Worm (Caenorhabditis elegans) whole organism, early embryonic: ENCODE data around the gene fbxc-32.

ENCODE experiments used
- B0310.2 ChIP-seq: sonication (generic microtip); optimal IDR thresholded peaks from 2 replicates; lab custom pipeline; 2016; ENCODE audit warnings: mild to moderate bottlenecking, missing genetic modification characterization, missing compliant biosample characterization
- F13C5.2 ChIP-seq: sonication (generic microtip); optimal IDR thresholded peaks from 2 replicates; lab custom pipeline; 2017; ENCODE audit warnings: mild to moderate bottlenecking, missing genetic modification characterization, inconsistent platforms, missing compliant biosample characterization
- aly-1 ChIP-seq: sonication (generic microtip); optimal IDR thresholded peaks from 2 replicates; lab custom pipeline; 2016; ENCODE audit warnings: missing genetic modification characterization, missing compliant biosample characterization
- ama-1 ChIP-seq: fragments of 150-350 bp; optimal IDR thresholded peaks from 2 replicates; lab custom pipeline; 2014
- ceh-13 ChIP-seq: fragments of 200-800 bp; sonication (Bioruptor generic); optimal IDR thresholded peaks from 2 replicates; lab custom pipeline; 2018; ENCODE audit warnings: mild to moderate bottlenecking, missing genetic modification characterization, missing compliant biosample characterization
- ceh-36 ChIP-seq: sonication (generic microtip); optimal IDR thresholded peaks from 2 replicates; lab custom pipeline; 2016; ENCODE audit warnings: missing genetic modification characterization, inconsistent platforms, missing compliant biosample characterization
- ets-7 ChIP-seq: sonication (generic microtip); optimal IDR thresholded peaks from 2 replicates; lab custom pipeline; 2016; ENCODE audit warnings: missing genotype, missing genetic modification characterization, missing compliant biosample characterization
- flt-1 ChIP-seq: fragments of 200-800 bp; sonication (Bioruptor generic); IDR thresholded peaks from 2 replicates; pipeline ENCODE4 v1.3.6; 2022; ENCODE audit warnings: missing genetic modification characterization, missing compliant biosample characterization
- hmbx-1 ChIP-seq: sonication (generic microtip); optimal IDR thresholded peaks from 2 replicates; lab custom pipeline; 2016; ENCODE audit warnings: mild to moderate bottlenecking, missing genetic modification characterization, missing compliant biosample characterization
- hmg-4 ChIP-seq: fragments of 200-800 bp; sonication (Bioruptor generic); optimal IDR thresholded peaks from 2 replicates; lab custom pipeline; 2018; ENCODE audit warnings: mild to moderate bottlenecking, missing genetic modification characterization, missing compliant biosample characterization
- hnd-1 ChIP-seq: sonication (generic microtip); optimal IDR thresholded peaks from 2 replicates; lab custom pipeline; 2016; ENCODE audit warnings: missing genetic modification characterization, missing compliant biosample characterization
- pes-1 ChIP-seq: fragments of 200-800 bp; sonication (Bioruptor generic); IDR thresholded peaks from 2 replicates; pipeline ENCODE4 v1.3.6; 2022; ENCODE audit warnings: missing genetic modification reagents, missing genetic modification characterization, missing compliant biosample characterization
- scrt-1 ChIP-seq: fragments of 200-800 bp; sonication (Bioruptor generic); IDR thresholded peaks from 2 replicates; pipeline ENCODE4 v1.3.6; 2022; ENCODE audit warnings: missing genetic modification characterization, missing compliant biosample characterization
- sea-1 ChIP-seq: fragments of 200-800 bp; sonication (Bioruptor generic); conservative IDR thresholded peaks from 2 replicates; pipeline ENCODE4 v1.3.6; 2022; ENCODE audit warnings: missing genetic modification characterization, missing compliant biosample characterization
- tbx-11 ChIP-seq: fragments of 200-800 bp; sonication (Bioruptor generic); IDR thresholded peaks from 2 replicates; pipeline ENCODE4 v1.3.6; 2022; ENCODE audit warnings: missing genetic modification characterization, missing compliant biosample characterization
- tbx-37 ChIP-seq: fragments of 200-800 bp; sonication (Bioruptor generic); conservative IDR thresholded peaks from 2 replicates; pipeline ENCODE4 v1.3.6; 2022; ENCODE audit warnings: missing genetic modification reagents, missing genetic modification characterization, missing compliant biosample characterization
- tra-4 ChIP-seq: sonication (generic microtip); optimal IDR thresholded peaks from 2 replicates; lab custom pipeline; 2017; ENCODE audit warnings: missing genetic modification characterization, missing compliant biosample characterization

Gene fbxc-32

ce11 chrII:922778-923177 is 25.2 kb downstream of the fbxc-32 start:
- no peak for TF ChIP-seq tbx-11 (GFP tag; lab: Robert Waterston, UW)
- no peak for TF ChIP-seq pes-1 (GFP tag; lab: Robert Waterston, UW)
- no peak for TF ChIP-seq ama-1 (lab: Kevin White, UChicago)
- no peak for TF ChIP-seq F13C5.2

ce11 chrII:920326-920725 is 27.7 kb downstream of the fbxc-32 start:
- TF ChIP-seq hmg-4 (GFP tag; lab: Kevin White, UChicago) (no peak), sea-1 (no peak), pes-1 (GFP tag; lab: Robert Waterston, UW) (no peak), tbx-11 (GFP tag; lab: Robert Waterston, UW) (no peak), aly-1 (tag; lab: Kevin White, UChicago) (no peak), tra-4 (tag; lab: Kevin White, UChicago) (no peak), flt-1 (GFP tag; lab: Robert Waterston, UW) (no peak), F13C5.2 (no peak), ets-7 (tag; lab: Kevin White, UChicago) (no peak), tbx-37 (GFP tag; lab: Robert Waterston, UW) (no peak)

ce11 chrII:917324-917723 is 30.7 kb downstream of the fbxc-32 start, which contains the start of gene fbxc-30:
fbxc-30 (plus strand) TSS chrII:917624.
- TF ChIP-seq pes-1 (GFP tag; lab: Robert Waterston, UW) (no peak), scrt-1 (GFP tag; lab: Robert Waterston, UW) (no peak), B0310.2 (tag; lab: Kevin White, UChicago) (no peak), tbx-37 (GFP tag; lab: Robert Waterston, UW) (no peak), hmbx-1 (no peak), F13C5.2 (no peak), aly-1 (tag; lab: Kevin White, UChicago) (no peak), hnd-1 (tag; lab: Kevin White, UChicago) (no peak), ama-1 (lab: Kevin White, UChicago) (no peak), sea-1 (no peak), ceh-13 (GFP tag; lab: Kevin White, UChicago) (no peak), hmg-4 (GFP tag; lab: Kevin White, UChicago) (no peak)

- TF ChIP-seq aly-1 (tag; lab: Kevin White, UChicago): no peak
- TF ChIP-seq pes-1 (GFP tag; lab: Robert Waterston, UW): no peak
- no peak for TF ChIP-seq tbx-11 (GFP tag; lab: Robert Waterston, UW)
- no peak for TF ChIP-seq sea-1
- TF ChIP-seq ets-7 (tag; lab: Kevin White, UChicago): no peak
- no peak for TF ChIP-seq ceh-13 (GFP tag; lab: Kevin White, UChicago)
- TF ChIP-seq hmbx-1: no peak
- no peak for TF ChIP-seq F13C5.2
- no peak for TF ChIP-seq scrt-1 (GFP tag; lab: Robert Waterston, UW)
- TF ChIP-seq ama-1 (lab: Kevin White, UChicago): no peak
- TF ChIP-seq hmg-4 (GFP tag; lab: Kevin White, UChicago): no peak
- no peak for TF ChIP-seq B0310.2 (tag; lab: Kevin White, UChicago)
- TF ChIP-seq flt-1 (GFP tag; lab: Robert Waterston, UW): no peak
- no peak for TF ChIP-seq tbx-37 (GFP tag; lab: Robert Waterston, UW)
- TF ChIP-seq tra-4 (tag; lab: Kevin White, UChicago): no peak
These were observed 32.2 kb downstream of the fbxc-32 start, which contains the start of gene fbxc-29 for ce11 chrII:915780-916179. fbxc-29 (plus strand) TSS chrII:916080.

ce11 chrII:915206-915605 is 32.8 kb downstream of the fbxc-32 start:
- TF ChIP-seq scrt-1 (GFP tag; lab: Robert Waterston, UW) (no peak), ceh-13 (GFP tag; lab: Kevin White, UChicago) (no peak), pes-1 (GFP tag; lab: Robert Waterston, UW) (no peak), sea-1 (no peak), tra-4 (tag; lab: Kevin White, UChicago) (no peak), hmg-4 (GFP tag; lab: Kevin White, UChicago) (no peak), ama-1 (lab: Kevin White, UChicago) (no peak)

- TF ChIP-seq tbx-11 (GFP tag; lab: Robert Waterston, UW) (no peak), sea-1 (no peak), B0310.2 (tag; lab: Kevin White, UChicago) (no peak), flt-1 (GFP tag; lab: Robert Waterston, UW) (no peak), pes-1 (GFP tag; lab: Robert Waterston, UW) (no peak), ets-7 (tag; lab: Kevin White, UChicago) (no peak)
These were observed 34.7 kb downstream of the fbxc-32 start, which contains the start of gene fbxc-33 for ce11 chrII:913222-913722. fbxc-33 (plus strand) TSS chrII:913672.

ce11 chrII:911680-912079 is 36.3 kb downstream of the fbxc-32 start, which contains the start of gene fbxc-31:
fbxc-31 (plus strand) TSS chrII:911980.
- TF ChIP-seq hmbx-1 (no peak), ceh-13 (GFP tag; lab: Kevin White, UChicago) (no peak), tra-4 (tag; lab: Kevin White, UChicago) (no peak), F13C5.2 (no peak), scrt-1 (GFP tag; lab: Robert Waterston, UW) (no peak), ama-1 (lab: Kevin White, UChicago) (no peak), ets-7 (tag; lab: Kevin White, UChicago) (no peak), flt-1 (GFP tag; lab: Robert Waterston, UW) (no peak), sea-1 (no peak), tbx-37 (GFP tag; lab: Robert Waterston, UW) (no peak), hnd-1 (tag; lab: Kevin White, UChicago) (no peak), hmg-4 (GFP tag; lab: Kevin White, UChicago) (no peak)

- no peak for TF ChIP-seq sea-1
- no peak for TF ChIP-seq hmbx-1
- TF ChIP-seq pes-1 (GFP tag; lab: Robert Waterston, UW): no peak
- no peak for TF ChIP-seq ama-1 (lab: Kevin White, UChicago)
- no peak for TF ChIP-seq tbx-11 (GFP tag; lab: Robert Waterston, UW)
- TF ChIP-seq tbx-37 (GFP tag; lab: Robert Waterston, UW): no peak
- no peak for TF ChIP-seq ceh-13 (GFP tag; lab: Kevin White, UChicago)
- TF ChIP-seq hnd-1 (tag; lab: Kevin White, UChicago): no peak
- TF ChIP-seq ceh-36 (tag; lab: Kevin White, UChicago): no peak
- TF ChIP-seq ets-7 (tag; lab: Kevin White, UChicago): no peak
- no peak for TF ChIP-seq flt-1 (GFP tag; lab: Robert Waterston, UW)
- TF ChIP-seq tra-4 (tag; lab: Kevin White, UChicago): no peak
- TF ChIP-seq hmg-4 (GFP tag; lab: Kevin White, UChicago): no peak
- no peak for TF ChIP-seq F13C5.2
These were observed 38.4 kb downstream of the fbxc-32 start, which contains the start of the genes fbxc-24 and fbxc-27 for ce11 chrII:909554-909953. fbxc-24 (minus strand) TSS chrII:909654. fbxc-27 (plus strand) TSS chrII:909769.
